Fruit fly (Drosophila melanogaster) whole organism, larva: ENCODE measurements around the gene CG31102.

Experiments
- noc ChIP-seq: fragments of 200-800 bp; sonication (Bioruptor generic); optimal IDR thresholded peaks from 3 replicates; lab custom pipeline; 2019; ENCODE audit warnings: missing biosample characterization, mild to moderate bottlenecking, missing genetic modification characterization, moderate library complexity

CG31102 gene

dm6 chr3R:25273537-25273936 is 21.9 kb downstream of the CG31102 start, which contains the start of gene CG11878:
Gene CG11878 (plus strand): TSS chr3R:25273837.
- TF ChIP-seq noc (tag; lab: Kevin White, UChicago), result no peak

- peak; percentile 9 for TF ChIP-seq noc (tag; lab: Kevin White, UChicago)
Observed at dm6 chr3R:25269909-25270308, 25.5 kb downstream of the CG31102 start, which contains the start of the genes CG11889 and CG11891. Gene CG11889 (plus strand): TSS chr3R:25270209. Gene CG11891 (plus strand): TSS chr3R:25270209.

dm6 chr3R:25266751-25267150 is 28.6 kb downstream of the CG31102 start:
- TF ChIP-seq noc (tag; lab: Kevin White, UChicago), result no peak

- peak; percentile 5 for TF ChIP-seq noc (tag; lab: Kevin White, UChicago)
Observed at dm6 chr3R:25265589-25266201, 29.7 kb downstream of the CG31102 start, which contains the start of the genes GlnRS and RIOK2. Gene GlnRS (minus strand): TSS chr3R:25265721. Gene RIOK2 (plus strand): TSS chr3R:25265844.

- peak; percentile 79 for TF ChIP-seq noc (tag; lab: Kevin White, UChicago)
Observed at dm6 chr3R:25262322-25262761, 33.1 kb downstream of the CG31102 start, which contains the start of the genes Kdsr and CG11858. Gene Kdsr (minus strand): TSS chr3R:25262498. Gene CG11858 (plus strand): TSS chr3R:25262741.

- TF ChIP-seq noc (tag; lab: Kevin White, UChicago), result no peak
Observed at dm6 chr3R:25260670-25261069, 34.7 kb downstream of the CG31102 start.

- TF ChIP-seq noc (tag; lab: Kevin White, UChicago), result peak; percentile 95
Observed at dm6 chr3R:25258628-25259240, 36.7 kb downstream of the CG31102 start, which contains the start of gene CG11857. Gene CG11857 (plus strand): TSS chr3R:25258898.

- no peak for TF ChIP-seq noc (tag; lab: Kevin White, UChicago)
Observed at dm6 chr3R:25249145-25250141, 46.0 kb downstream of the CG31102 start, which contains the start of gene Nup358. Gene Nup358 (plus strand): TSS chr3R:25249348.

- TF ChIP-seq noc (tag; lab: Kevin White, UChicago), result peak; percentile 86
Observed at dm6 chr3R:25247379-25247869, 48.0 kb downstream of the CG31102 start, which contains the start of the genes RpS27 and Nup37. Gene RpS27 (minus strand): TSS chr3R:25247514. Gene Nup37 (plus strand): TSS chr3R:25247658.

dm6 chr3R:25245052-25245813 is 50.2 kb downstream of the CG31102 start, which contains the start of gene bam:
Gene bam (minus strand): TSS chr3R:25245109.
- no peak for TF ChIP-seq noc (tag; lab: Kevin White, UChicago)
